Worm (Caenorhabditis elegans): ENCODE data around the gene W04G3.10.

DNA sequence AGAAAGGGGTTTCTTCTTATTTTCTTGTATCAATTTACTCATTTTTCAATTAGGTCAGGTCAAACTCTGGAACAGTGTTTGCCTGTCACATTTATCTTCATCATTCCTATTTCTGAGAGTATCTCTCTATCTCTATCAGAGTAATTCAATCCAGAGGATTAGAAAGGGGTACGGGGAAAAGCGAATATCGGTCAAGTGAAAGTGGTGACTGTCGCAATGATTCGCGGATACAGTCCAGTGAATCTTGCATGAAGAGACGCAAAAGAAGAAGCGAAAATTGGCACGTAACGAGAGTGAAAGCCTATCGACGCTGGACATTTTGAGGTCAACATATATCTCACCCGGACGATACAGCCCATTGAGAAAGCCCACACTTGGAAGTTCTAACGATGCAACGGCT, 13.3 kb downstream of the W04G3.10 start, which contains the start of gene lpr-4:
- TF ChIP-seq snpc-4 (tag; optimal IDR thresholded peaks at IDR 0.05), result no peak
- no peak for TF ChIP-seq nhr-237 (tag; optimal IDR thresholded peaks at IDR 0.05)
- peak; percentile 57 for TF ChIP-seq unc-62 (GFP tag; optimal IDR thresholded peaks at IDR 0.05)
- no peak for TF ChIP-seq nhr-12 (tag; optimal IDR thresholded peaks at IDR 0.05)
- TF ChIP-seq ztf-11 (tag; optimal IDR thresholded peaks at IDR 0.05), result no peak
- no peak for TF ChIP-seq lsy-2 (tag; optimal IDR thresholded peaks at IDR 0.05)
- no peak for TF ChIP-seq mab-5 (tag; optimal IDR thresholded peaks at IDR 0.05)
- TF ChIP-seq sem-2 (GFP tag; optimal IDR thresholded peaks at IDR 0.05), result no peak
- no peak for TF ChIP-seq unc-120 (tag; optimal IDR thresholded peaks at IDR 0.05; ENCODE audit: poor library complexity, severe bottlenecking)
- peak; percentile 5 for TF ChIP-seq elt-1 (tag; optimal IDR thresholded peaks at IDR 0.05; ENCODE audit: borderline replicate concordance, insufficient read depth)
